Fruit fly (Drosophila melanogaster) whole organism, embryonic: Measurements from ENCODE around the gene CG17841.

Experiments used
- Antp ChIP-seq: fragments of 200-800 bp; sonication (Bioruptor generic); optimal IDR thresholded peaks from 3 replicates; lab custom pipeline; 2016; ENCODE audit warnings: missing biosample characterization, missing genetic modification characterization
- CG10366 ChIP-seq: fragments of 200-800 bp; sonication (Bioruptor generic); IDR thresholded peaks from 2 replicates; pipeline ENCODE4 v1.3.6; 2022; ENCODE audit warnings: missing biosample characterization, missing genetic modification characterization
- CG10462 ChIP-seq: fragments of 200-800 bp; sonication (Bioruptor generic); optimal IDR thresholded peaks from 2 replicates; lab custom pipeline; 2016; ENCODE audit warnings: missing biosample characterization, missing genetic modification characterization
- CG10565 ChIP-seq: fragments of 200-800 bp; sonication (Bioruptor generic); optimal IDR thresholded peaks from 3 replicates; lab custom pipeline; 2016; ENCODE audit warnings: missing biosample characterization, mild to moderate bottlenecking, missing genetic modification characterization
- CG11504 ChIP-seq: fragments of 200-800 bp; sonication (Bioruptor generic); optimal IDR thresholded peaks from 3 replicates; lab custom pipeline; 2019; ENCODE audit warnings: missing biosample characterization, mild to moderate bottlenecking, missing genetic modification characterization, moderate library complexity
- CG12236 ChIP-seq: fragments of 200-800 bp; sonication (Bioruptor generic); optimal IDR thresholded peaks from 2 replicates; lab custom pipeline; 2016; ENCODE audit warnings: missing biosample characterization, missing genetic modification characterization
- CG12769 ChIP-seq: fragments of 200-800 bp; sonication (Bioruptor generic); optimal IDR thresholded peaks from 2 replicates; lab custom pipeline; 2019; ENCODE audit warnings: missing biosample characterization, mild to moderate bottlenecking, missing genetic modification characterization, moderate library complexity
- CG14014 ChIP-seq: fragments of 200-800 bp; sonication (Bioruptor generic); IDR thresholded peaks from 2 replicates; pipeline ENCODE4 v1.3.6; 2022; ENCODE audit warnings: missing biosample characterization, missing genetic modification characterization
- CG15011 ChIP-seq: fragments of 200-800 bp; sonication (Bioruptor generic); optimal IDR thresholded peaks from 3 replicates; lab custom pipeline; 2018; ENCODE audit warnings: missing biosample characterization, mild to moderate bottlenecking, missing genetic modification characterization
- CG1529 ChIP-seq: fragments of 200-800 bp; sonication (Bioruptor generic); optimal IDR thresholded peaks from 3 replicates; lab custom pipeline; 2018; ENCODE audit warnings: missing biosample characterization, missing genetic modification characterization
- CG18599 ChIP-seq: fragments of 200-800 bp; sonication (Bioruptor generic); optimal IDR thresholded peaks from 3 replicates; lab custom pipeline; 2017; ENCODE audit warnings: missing biosample characterization, missing genetic modification characterization, mild to moderate bottlenecking, moderate library complexity, missing genetic modification reagents
- CG2678 ChIP-seq: fragments of 200-800 bp; sonication (Bioruptor generic); optimal IDR thresholded peaks from 3 replicates; lab custom pipeline; 2019; ENCODE audit warnings: missing biosample characterization, mild to moderate bottlenecking, missing genetic modification characterization, moderate library complexity
- CG31388 ChIP-seq: fragments of 200-800 bp; sonication (Bioruptor generic); optimal IDR thresholded peaks from 2 replicates; lab custom pipeline; 2016; ENCODE audit warnings: missing biosample characterization, missing genetic modification characterization
- CG32532 ChIP-seq: fragments of 200-800 bp; sonication (Bioruptor generic); IDR thresholded peaks from 2 replicates; pipeline ENCODE4 v1.3.6; 2022; ENCODE audit warnings: missing biosample characterization, missing genetic modification characterization
- CG34422 ChIP-seq: fragments of 200-800 bp; sonication (Bioruptor generic); IDR thresholded peaks from 3 replicates; pipeline ENCODE4 v1.3.6; 2022; ENCODE audit warnings: missing biosample characterization, missing genetic modification characterization
- CG6765 ChIP-seq: fragments of 200-800 bp; sonication (Bioruptor generic); optimal IDR thresholded peaks from 3 replicates; lab custom pipeline; 2017; ENCODE audit warnings: missing biosample characterization, mild to moderate bottlenecking, missing genetic modification characterization
- CG7372 ChIP-seq: fragments of 200-800 bp; sonication (Bioruptor generic); IDR thresholded peaks from 2 replicates; pipeline ENCODE4 v1.3.6; 2022; ENCODE audit warnings: missing biosample characterization, missing genetic modification characterization
- CG8924 ChIP-seq: fragments of 200-800 bp; optimal IDR thresholded peaks from 3 replicates; lab custom pipeline; 2019; ENCODE audit warnings: missing biosample characterization, mild to moderate bottlenecking, missing genetic modification characterization, moderate library complexity
- CG9215 ChIP-seq: fragments of 200-800 bp; sonication (Bioruptor generic); IDR thresholded peaks from 2 replicates; pipeline ENCODE4 v1.3.6; 2022; ENCODE audit warnings: missing biosample characterization, missing genetic modification characterization
- CG9876 ChIP-seq: fragments of 200-800 bp; sonication (Bioruptor generic); optimal IDR thresholded peaks from 2 replicates; lab custom pipeline; 2016; ENCODE audit warnings: missing biosample characterization, missing genetic modification characterization
- D ChIP-seq, 2 experiments: fragments of 200-800 bp in 1 of 2; fragments of >200 bp in 1 of 2; sonication (Bioruptor generic) in 1 of 2; optimal IDR thresholded peaks; 2 replicates in 1 of 2; 3 replicates in 1 of 2; lab custom pipeline; 2017; ENCODE audit warnings: mild to moderate bottlenecking in 1 of 2, missing biosample characterization in 1 of 2, missing genetic modification characterization in 1 of 2, missing genetic modification reagents in 1 of 2
- D19B ChIP-seq: fragments of 200-800 bp; sonication (Bioruptor generic); optimal IDR thresholded peaks from 2 replicates; lab custom pipeline; 2017; ENCODE audit warnings: missing biosample characterization, mild to moderate bottlenecking, missing genetic modification characterization
- Dfd ChIP-seq, 2 experiments: fragments of >200 bp; optimal IDR thresholded peaks; 2 replicates each; lab custom pipeline; 2017; ENCODE audit warnings: missing biosample characterization in 2 of 2, missing genetic modification characterization in 2 of 2
- Dip3 ChIP-seq: fragments of 200-800 bp; sonication (Bioruptor generic); optimal IDR thresholded peaks from 3 replicates; lab custom pipeline; 2016; ENCODE audit warnings: missing biosample characterization, missing genetic modification characterization
- Eip74EF ChIP-seq, 2 experiments: fragments of 200-800 bp in 1 of 2; fragments of >200 bp in 1 of 2; sonication (Bioruptor generic) in 1 of 2; optimal IDR thresholded peaks; 2 replicates each; lab custom pipeline; 2017 to 2019; ENCODE audit warnings: missing biosample characterization in 2 of 2, missing genetic modification characterization in 2 of 2, mild to moderate bottlenecking in 1 of 2, moderate library complexity in 1 of 2
- Ets65A ChIP-seq: fragments of 200-800 bp; sonication (Bioruptor generic); peaks from one replicate; lab custom pipeline; 2016; ENCODE audit warnings: missing biosample characterization, missing genetic modification characterization
- Lhr ChIP-seq: fragments of 200-800 bp; sonication (Bioruptor generic); optimal IDR thresholded peaks from 3 replicates; lab custom pipeline; 2017; ENCODE audit warnings: mild to moderate bottlenecking, missing biosample characterization, missing genetic modification reagents, missing genetic modification characterization
- MTF-1 ChIP-seq: fragments of 200-800 bp; sonication (Bioruptor generic); optimal IDR thresholded peaks from 2 replicates; lab custom pipeline; 2018; ENCODE audit warnings: missing biosample characterization, mild to moderate bottlenecking, missing genetic modification characterization, borderline replicate concordance
- Med ChIP-seq: fragments of 200-800 bp; sonication (Bioruptor generic); peaks from one replicate; lab custom pipeline; 2016; ENCODE audit warnings: missing biosample characterization, missing genetic modification characterization, mild to moderate bottlenecking, inconsistent platforms, moderate library complexity
- Oaz ChIP-seq: fragments of 200-800 bp; sonication (Bioruptor generic); IDR thresholded peaks from 2 replicates; pipeline ENCODE4 v1.3.6; 2022; ENCODE audit warnings: missing biosample characterization, missing genetic modification characterization
- Pdp1 ChIP-seq, 2 experiments: fragments of 200-800 bp; sonication (Bioruptor generic); optimal IDR thresholded peaks; 3 replicates each; lab custom pipeline; 2016; ENCODE audit warnings: missing biosample characterization in 2 of 2, missing genetic modification characterization in 2 of 2, mild to moderate bottlenecking in 1 of 2, moderate library complexity in 1 of 2
- Sox100B ChIP-seq: fragments of 200-800 bp; sonication (Bioruptor generic); optimal IDR thresholded peaks from 3 replicates; lab custom pipeline; 2018; ENCODE audit warnings: missing biosample characterization, mild to moderate bottlenecking, missing genetic modification characterization
- Stat92E ChIP-seq, 3 experiments: fragments of >200 bp in 2 of 3; fragments of 200-800 bp in 1 of 3; sonication (Bioruptor generic) in 1 of 3; optimal IDR thresholded peaks; 2 replicates each; lab custom pipeline; 2017 to 2019; ENCODE audit warnings: missing biosample characterization in 3 of 3, missing genetic modification characterization in 3 of 3, mild to moderate bottlenecking in 1 of 3, moderate library complexity in 1 of 3
- ash1 ChIP-seq: fragments of 200-800 bp; sonication (Bioruptor generic); optimal IDR thresholded peaks from 2 replicates; lab custom pipeline; 2018; ENCODE audit warnings: missing biosample characterization, mild to moderate bottlenecking, missing genetic modification characterization
- bab2 ChIP-seq: fragments of 200-800 bp; sonication (Bioruptor generic); optimal IDR thresholded peaks from 2 replicates; lab custom pipeline; 2016; ENCODE audit warnings: missing biosample characterization, missing genetic modification characterization
- bigmax ChIP-seq: fragments of 200-800 bp; sonication (Bioruptor generic); optimal IDR thresholded peaks from 2 replicates; lab custom pipeline; 2018; ENCODE audit warnings: missing biosample characterization, mild to moderate bottlenecking, missing genetic modification characterization
- dimm ChIP-seq: fragments of 200-800 bp; sonication (Bioruptor generic); IDR thresholded peaks from 2 replicates; pipeline ENCODE4 v1.3.6; 2022; ENCODE audit warnings: missing biosample characterization, missing genetic modification characterization
- eve ChIP-seq, 2 experiments: fragments of >200 bp; optimal IDR thresholded peaks; 2 replicates each; lab custom pipeline; 2017; ENCODE audit warnings: missing biosample characterization in 2 of 2, missing genetic modification characterization in 2 of 2
- fd64A ChIP-seq: fragments of 200-800 bp; sonication (Bioruptor generic); optimal IDR thresholded peaks from 3 replicates; lab custom pipeline; 2018; ENCODE audit warnings: missing biosample characterization, mild to moderate bottlenecking, missing genetic modification characterization
- fu2 ChIP-seq: fragments of 200-800 bp; sonication (Bioruptor generic); optimal IDR thresholded peaks from 2 replicates; lab custom pipeline; 2016; ENCODE audit warnings: missing biosample characterization, missing genetic modification characterization
- gem ChIP-seq: fragments of 200-800 bp; sonication (Bioruptor generic); optimal IDR thresholded peaks from 2 replicates; lab custom pipeline; 2019; ENCODE audit warnings: missing biosample characterization, mild to moderate bottlenecking, missing genetic modification characterization, moderate library complexity
- grau ChIP-seq: fragments of 200-800 bp; optimal IDR thresholded peaks from 3 replicates; lab custom pipeline; 2019; ENCODE audit warnings: missing biosample characterization, mild to moderate bottlenecking, missing genetic modification characterization, moderate library complexity
- knrl ChIP-seq: fragments of 200-800 bp; sonication (Bioruptor generic); IDR thresholded peaks from 3 replicates; pipeline ENCODE4 v1.3.6; 2022; ENCODE audit warnings: missing biosample characterization, missing genetic modification characterization; ENCODE audit not compliant: partially characterized antibody
- rib ChIP-seq: fragments of 200-800 bp; sonication (Bioruptor generic); IDR thresholded peaks from 2 replicates; pipeline ENCODE4 v1.3.6; 2022; ENCODE audit warnings: missing biosample characterization, missing genetic modification characterization
- sd ChIP-seq: fragments of 200-800 bp; sonication (Bioruptor generic); optimal IDR thresholded peaks from 3 replicates; lab custom pipeline; 2018; ENCODE audit warnings: missing biosample characterization, mild to moderate bottlenecking, missing genetic modification characterization, moderate library complexity
- tap ChIP-seq: fragments of 200-800 bp; optimal IDR thresholded peaks from 3 replicates; lab custom pipeline; 2019; ENCODE audit warnings: missing biosample characterization, mild to moderate bottlenecking, missing genetic modification characterization, moderate library complexity
- unpg ChIP-seq: fragments of 200-800 bp; sonication (Bioruptor generic); optimal IDR thresholded peaks from 3 replicates; lab custom pipeline; 2018; ENCODE audit warnings: missing biosample characterization, mild to moderate bottlenecking, missing genetic modification characterization, moderate library complexity
- vvl ChIP-seq: fragments of 200-800 bp; sonication (Bioruptor generic); IDR thresholded peaks from 2 replicates; pipeline ENCODE4 v1.3.6; 2022; ENCODE audit warnings: missing biosample characterization, missing genetic modification characterization
- zfh2 ChIP-seq: fragments of 200-800 bp; sonication (Bioruptor generic); optimal IDR thresholded peaks from 2 replicates; lab custom pipeline; 2016; ENCODE audit warnings: missing biosample characterization, missing genetic modification characterization

CG17841 gene

dm6 chrX:10397514-10398133 is 29.8 kb downstream of the CG17841 start (continued):
- TF ChIP-seq Med (GFP tag; lab: Kevin White, UChicago) (peak; percentile 31), CG9215 (GFP tag; lab: Robert Waterston, UW) (peak; percentile 40; the same call in 1 of the 2 replicates), knrl (GFP tag; lab: Robert Waterston, UW) (no peak), bigmax (GFP tag; lab: Kevin White, UChicago) (no peak), CG8924 (tag; lab: Kevin White, UChicago) (peak; percentile 19), D19B (GFP tag; lab: Kevin White, UChicago) (peak; percentile 65), gem (tag; lab: Kevin White, UChicago) (peak; percentile 50), eve (GFP tag; optimal IDR thresholded peaks at IDR 0.05; lab: Kevin White, UChicago) (no peak), CG9876 (GFP tag; lab: Kevin White, UChicago) (no peak), CG10565 (GFP tag; lab: Kevin White, UChicago) (no peak), fd64A (GFP tag; lab: Kevin White, UChicago) (no peak), Sox100B (no peak), Ets65A (no peak), CG34422 (GFP tag; lab: Robert Waterston, UW) (0 out of 3 replicates have a peak, but pooled peaks have one; percentile 41), CG14014 (GFP tag; lab: Robert Waterston, UW) (peak; percentile 51), CG1529 (GFP tag; lab: Kevin White, UChicago) (no peak), Eip74EF (GFP tag; optimal IDR thresholded peaks at IDR 0.05; lab: Kevin White, UChicago) (peak in 1 of 2 experiments; percentile 2), CG10462 (GFP tag; lab: Kevin White, UChicago) (no peak), bab2 (no peak), Pdp1 (GFP tag; optimal IDR thresholded peaks at IDR 0.05; lab: Kevin White, UChicago) (no peak), CG12769 (tag; lab: Kevin White, UChicago) (peak; percentile 53), vvl (peak; percentile 48; the same call in 1 of the 2 replicates), zfh2 (GFP tag; lab: Kevin White, UChicago) (no peak), sd (tag; lab: Kevin White, UChicago) (peak; percentile 73), dimm (GFP tag; lab: Robert Waterston, UW) (no peak), CG2678 (tag; lab: Kevin White, UChicago) (peak; percentile 63), unpg (GFP tag; lab: Kevin White, UChicago) (peak; percentile 35), CG31388 (no peak), MTF-1 (no peak), Dip3 (GFP tag; lab: Kevin White, UChicago) (no peak), grau (tag; lab: Kevin White, UChicago) (peak; percentile 50), Lhr (GFP tag; lab: Kevin White, UChicago) (no peak), Oaz (GFP tag; lab: Robert Waterston, UW) (no peak), CG18599 (GFP tag; lab: Kevin White, UChicago) (peak; percentile 64), CG32532 (GFP tag; lab: Robert Waterston, UW) (peak; percentile 67; the same call in 1 of the 2 replicates), tap (tag; lab: Kevin White, UChicago) (no peak), CG6765 (GFP tag; lab: Kevin White, UChicago) (no peak), Dfd (GFP tag; optimal IDR thresholded peaks at IDR 0.05; lab: Kevin White, UChicago) (no peak), CG7372 (0 out of 2 replicates have a peak, but pooled peaks have one; percentile 29), D (optimal IDR thresholded peaks at IDR 0.05; lab: Kevin White, UChicago) (no peak), D (GFP tag; optimal IDR thresholded peaks at IDR 0.05; lab: Kevin White, UChicago) (no peak), CG11504 (peak; percentile 51), Stat92E (GFP tag; optimal IDR thresholded peaks at IDR 0.05; lab: Kevin White, UChicago) (no peak), rib (GFP tag; lab: Robert Waterston, UW) (no peak), Antp (GFP tag; lab: Kevin White, UChicago) (no peak), CG12236 (GFP tag; lab: Kevin White, UChicago) (no peak), CG15011 (GFP tag; lab: Kevin White, UChicago) (peak; percentile 6), fu2 (GFP tag; lab: Kevin White, UChicago) (no peak), CG10366 (peak; percentile 30), ash1 (no peak)
